Worm (Caenorhabditis elegans) whole organism, L3 larva: ENCODE data around the gene W03F8.4.
A peak's percentile ranks its signal among the peaks of the same experiment; 100 is the strongest.

Source experiments
- ceh-82 ChIP-seq: fragments of 150-350 bp; optimal IDR thresholded peaks from 2 replicates; lab custom pipeline; 2014; ENCODE audit warnings: missing biosample characterization, missing genetic modification characterization
- egl-27 ChIP-seq: sonication (generic microtip); optimal IDR thresholded peaks from 4 replicates; lab custom pipeline; 2017; ENCODE audit warnings: missing biosample characterization, missing genetic modification reagents, missing genetic modification characterization
- egl-5 ChIP-seq: fragments of 150-350 bp; optimal IDR thresholded peaks from 2 replicates; lab custom pipeline; 2017; ENCODE audit warnings: missing biosample characterization, missing genetic modification reagents, missing genetic modification characterization, inconsistent platforms
- elt-2 ChIP-seq: sonication (generic microtip); optimal IDR thresholded peaks from 2 replicates; lab custom pipeline; 2016; ENCODE audit warnings: missing genetic modification reagents, mild to moderate bottlenecking, missing genetic modification characterization, missing compliant biosample characterization
- fos-1 ChIP-seq: fragments of 150-350 bp; optimal IDR thresholded peaks from 2 replicates; lab custom pipeline; 2014; ENCODE audit warnings: missing biosample characterization, missing genetic modification characterization
- hmg-11 ChIP-seq: sonication (generic microtip); optimal IDR thresholded peaks from 2 replicates; lab custom pipeline; 2016; ENCODE audit warnings: missing genetic modification characterization, missing compliant biosample characterization
- jun-1 ChIP-seq: fragments of 150-350 bp; optimal IDR thresholded peaks from 2 replicates; lab custom pipeline; 2014; ENCODE audit warnings: missing biosample characterization, missing genetic modification reagents, missing genetic modification characterization
- mml-1 ChIP-seq: fragments of 150-350 bp; sonication (generic microtip); optimal IDR thresholded peaks from 3 replicates; lab custom pipeline; 2014; ENCODE audit warnings: missing biosample characterization, missing genetic modification characterization
- nhr-237 ChIP-seq: fragments of 150-350 bp; optimal IDR thresholded peaks from 2 replicates; lab custom pipeline; 2014; ENCODE audit warnings: missing biosample characterization, missing genetic modification characterization
- nhr-25 ChIP-seq: sonication (generic microtip); optimal IDR thresholded peaks from 2 replicates; lab custom pipeline; 2017; ENCODE audit warnings: missing biosample characterization, missing genetic modification characterization
- nhr-28 ChIP-seq: fragments of 150-350 bp; optimal IDR thresholded peaks from 2 replicates; lab custom pipeline; 2014; ENCODE audit warnings: missing biosample characterization, missing genetic modification characterization
- pqm-1 ChIP-seq: fragments of 150-350 bp; optimal IDR thresholded peaks from 2 replicates; lab custom pipeline; 2017; ENCODE audit warnings: missing biosample characterization, missing genetic modification characterization, inconsistent platforms

DNA sequence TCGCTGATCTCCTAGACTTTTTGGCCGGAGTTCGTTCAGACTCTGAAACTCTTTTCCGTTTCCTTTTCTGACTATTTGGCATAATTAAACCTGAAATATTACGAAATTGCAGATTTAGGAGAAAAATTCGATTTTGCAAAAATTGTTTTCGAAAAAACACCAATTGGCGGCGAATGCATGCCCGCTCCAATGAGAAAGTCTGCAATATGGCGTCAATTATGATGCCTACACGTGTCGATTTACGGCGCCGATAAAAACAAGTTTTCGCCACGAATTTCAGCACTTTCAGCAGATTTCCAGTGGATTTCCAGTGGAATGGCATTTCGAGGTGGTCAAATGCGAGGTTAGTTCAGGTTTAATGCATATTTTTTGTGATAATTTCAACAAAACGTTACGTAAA lies 25.5 kb downstream of the W03F8.4 start, which contains the start of the genes Y59E9AL.36 and nbet-1:
- peak; percentile 62 for TF ChIP-seq nhr-25 (tag; lab: Kevin White, UChicago)
- peak; percentile 51 for TF ChIP-seq jun-1 (tag; lab: Kevin White, UChicago)
- TF ChIP-seq ceh-82 (tag; lab: Kevin White, UChicago): no peak
- no peak for TF ChIP-seq nhr-28 (tag; lab: Kevin White, UChicago)
- TF ChIP-seq egl-5 (tag; lab: Kevin White, UChicago): peak; percentile 94
- TF ChIP-seq mml-1 (tag; lab: Kevin White, UChicago): no peak
- TF ChIP-seq pqm-1: peak; percentile 17
- TF ChIP-seq nhr-237 (tag; lab: Kevin White, UChicago): no peak
- TF ChIP-seq hmg-11: peak; percentile 91
- TF ChIP-seq egl-27: no peak
- TF ChIP-seq fos-1 (tag; lab: Kevin White, UChicago): no peak
- TF ChIP-seq elt-2 (tag; lab: Kevin White, UChicago): peak; percentile 46
